Comparison of ENCODE assay signal across 1 fruit fly cellular context in the genomic region with DNA sequence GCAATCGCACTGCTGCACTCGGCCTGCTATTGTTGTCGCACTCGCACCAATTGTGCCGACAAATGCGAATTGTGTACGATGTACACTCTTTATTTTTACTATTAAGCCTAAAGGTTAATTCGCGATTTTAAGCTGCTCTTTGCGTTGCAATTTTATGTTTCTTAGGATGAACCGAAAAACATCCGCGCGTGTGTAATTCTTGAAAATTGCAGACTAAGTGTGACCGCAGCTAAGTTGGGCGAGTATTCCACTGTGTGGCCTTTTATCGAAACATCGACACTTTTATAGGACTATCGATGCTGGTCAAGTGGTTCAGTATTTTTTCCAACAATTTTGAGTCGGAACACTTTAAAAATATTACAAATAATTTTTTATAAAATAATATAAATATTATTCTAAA.
A peak's percentile ranks its signal among the peaks of the same experiment; 100 is the strongest.
TF ChIP-seq lines count a peak whose summit lies in the region.

Gene Pak3, minus strand, starts transcription at position 225 of the 400 bp plus-strand sequence.

TF ChIP-seq in whole organism, embryonic, 481 proteins besides CTCF, POLR2A, EP300 and RAD21 (continued from another document and continues in another):
- TF ChIP-seq tap (tag; optimal IDR thresholded peaks at IDR 0.05; lab: Kevin White, UChicago) (peak; percentile 16), Asciz (GFP tag; optimal IDR thresholded peaks at IDR 0.05; lab: Kevin White, UChicago) (no peak), slou (GFP tag; optimal IDR thresholded peaks at IDR 0.05; lab: Kevin White, UChicago) (no peak), CG4282 (GFP tag; optimal IDR thresholded peaks at IDR 0.05; lab: Kevin White, UChicago) (no peak), esg (GFP tag; conservative IDR thresholded peaks at IDR 0.05; lab: Robert Waterston, UW) (no peak), fd96Cb (tag; optimal IDR thresholded peaks at IDR 0.05; lab: Kevin White, UChicago) (no peak), lab (GFP tag; optimal IDR thresholded peaks at IDR 0.05; lab: Kevin White, UChicago) (no peak), CG33213 (GFP tag; optimal IDR thresholded peaks at IDR 0.05; lab: Kevin White, UChicago) (no peak), Oaz (GFP tag; IDR thresholded peaks at IDR 0.05; lab: Robert Waterston, UW) (no peak), CG13287 (GFP tag; IDR thresholded peaks at IDR 0.05; lab: Robert Waterston, UW; ENCODE audit: partially characterized antibody) (peak; percentile 79), CG42726 (GFP tag; IDR thresholded peaks at IDR 0.05; lab: Robert Waterston, UW; ENCODE audit: partially characterized antibody) (peak; percentile 73), CG3726 (GFP tag; IDR thresholded peaks at IDR 0.05; lab: Robert Waterston, UW) (no peak), chinmo (GFP tag; IDR thresholded peaks at IDR 0.05; lab: Robert Waterston, UW; ENCODE audit: partially characterized antibody) (no peak; the same call in 2 of the 4 replicates), CG10209 (GFP tag; optimal IDR thresholded peaks at IDR 0.05; lab: Kevin White, UChicago) (no peak), jing (GFP tag; optimal IDR thresholded peaks at IDR 0.05; lab: Kevin White, UChicago) (no peak), luna (GFP tag; optimal IDR thresholded peaks at IDR 0.05; lab: Kevin White, UChicago) (no peak), CG14667 (GFP tag; IDR thresholded peaks at IDR 0.05; lab: Robert Waterston, UW) (no peak), CG17802 (tag; optimal IDR thresholded peaks at IDR 0.05; lab: Kevin White, UChicago) (no peak), CG3065 (GFP tag; optimal IDR thresholded peaks at IDR 0.05; lab: Kevin White, UChicago) (no peak), Six4 (GFP tag; optimal IDR thresholded peaks at IDR 0.05; lab: Kevin White, UChicago) (no peak), tio (GFP tag; optimal IDR thresholded peaks at IDR 0.05; lab: Kevin White, UChicago) (no peak), trem (tag; optimal IDR thresholded peaks at IDR 0.05; lab: Kevin White, UChicago) (peak; percentile 80), gce (GFP tag; IDR thresholded peaks at IDR 0.05; lab: Robert Waterston, UW) (peak; percentile 37; the same call in 1 of the 3 replicates), psq (GFP tag; optimal IDR thresholded peaks at IDR 0.05; lab: Kevin White, UChicago) (no peak), klu (GFP tag; IDR thresholded peaks at IDR 0.05; lab: Robert Waterston, UW) (no peak), CG8089 (GFP tag; optimal IDR thresholded peaks at IDR 0.05; lab: Kevin White, UChicago) (no peak), CG14014 (GFP tag; IDR thresholded peaks at IDR 0.05; lab: Robert Waterston, UW) (no peak), Myb (GFP tag; optimal IDR thresholded peaks at IDR 0.05; lab: Kevin White, UChicago) (no peak), maf-S (GFP tag; optimal IDR thresholded peaks at IDR 0.05; lab: Kevin White, UChicago) (no peak), gro (GFP tag; optimal IDR thresholded peaks at IDR 0.05; lab: Kevin White, UChicago) (no peak), Atf3 (GFP tag; optimal IDR thresholded peaks at IDR 0.05; lab: Kevin White, UChicago) (no peak), CG43689 (GFP tag; IDR thresholded peaks at IDR 0.05; lab: Robert Waterston, UW) (no peak), CG16779 (GFP tag; IDR thresholded peaks at IDR 0.05; lab: Robert Waterston, UW) (no peak), CG8944 (GFP tag; optimal IDR thresholded peaks at IDR 0.05; lab: Kevin White, UChicago) (no peak), CG17359 (tag; optimal IDR thresholded peaks at IDR 0.05; lab: Kevin White, UChicago) (no peak), CG4820 (GFP tag; optimal IDR thresholded peaks at IDR 0.05; lab: Kevin White, UChicago) (no peak), grn (GFP tag; optimal IDR thresholded peaks at IDR 0.05; lab: Kevin White, UChicago) (no peak), CG7372 (GFP tag; IDR thresholded peaks at IDR 0.05; lab: Robert Waterston, UW) (no peak), Lpt (GFP tag; optimal IDR thresholded peaks at IDR 0.05; lab: Kevin White, UChicago) (no peak), Fer2 (tag; optimal IDR thresholded peaks at IDR 0.05; lab: Kevin White, UChicago) (no peak), CG10267 (tag; optimal IDR thresholded peaks at IDR 0.05; lab: Kevin White, UChicago) (peak; percentile 56), CG30020 (tag; optimal IDR thresholded peaks at IDR 0.05; lab: Kevin White, UChicago) (peak; percentile 37), phol (tag; optimal IDR thresholded peaks at IDR 0.05; lab: Kevin White, UChicago) (peak; percentile 4), CG30431 (GFP tag; optimal IDR thresholded peaks at IDR 0.05; lab: Kevin White, UChicago) (no peak), her (GFP tag; optimal IDR thresholded peaks at IDR 0.05; lab: Kevin White, UChicago) (no peak), Hr78 (GFP tag; optimal IDR thresholded peaks at IDR 0.05; lab: Kevin White, UChicago) (no peak), pfk (GFP tag; optimal IDR thresholded peaks at IDR 0.05; lab: Kevin White, UChicago) (no peak), hbn (GFP tag; IDR thresholded peaks at IDR 0.05; lab: Robert Waterston, UW; ENCODE audit: partially characterized antibody) (peak; percentile 80), nmo (GFP tag; optimal IDR thresholded peaks at IDR 0.05; lab: Kevin White, UChicago) (peak; percentile 49), Med (GFP tag; lab: Kevin White, UChicago) (peak; percentile 79), knrl (GFP tag; IDR thresholded peaks at IDR 0.05; lab: Robert Waterston, UW; ENCODE audit: partially characterized antibody) (peak; percentile 65), Dip2 (GFP tag; IDR thresholded peaks at IDR 0.05; lab: Robert Waterston, UW) (no peak), CG12236 (GFP tag; optimal IDR thresholded peaks at IDR 0.05; lab: Kevin White, UChicago) (no peak), ara (GFP tag; IDR thresholded peaks at IDR 0.05; lab: Robert Waterston, UW) (no peak), toy (GFP tag; IDR thresholded peaks at IDR 0.05; lab: Robert Waterston, UW) (no peak), CG4854 (GFP tag; optimal IDR thresholded peaks at IDR 0.05; lab: Kevin White, UChicago) (no peak), CG9437 (GFP tag; optimal IDR thresholded peaks at IDR 0.05; lab: Kevin White, UChicago) (no peak), Trl (optimal IDR thresholded peaks at IDR 0.05; lab: Kevin White, UChicago) (no peak), Trl (GFP tag; optimal IDR thresholded peaks at IDR 0.05; lab: Kevin White, UChicago) (no peak), Taf1 (GFP tag; IDR thresholded peaks at IDR 0.05; lab: Robert Waterston, UW) (no peak), CG1603 (tag; optimal IDR thresholded peaks at IDR 0.05; lab: Kevin White, UChicago) (peak; percentile 54), CG8924 (tag; optimal IDR thresholded peaks at IDR 0.05; lab: Kevin White, UChicago) (peak; percentile 24), Side (GFP tag; optimal IDR thresholded peaks at IDR 0.05; lab: Kevin White, UChicago) (no peak), Dad (GFP tag; optimal IDR thresholded peaks at IDR 0.05; lab: Kevin White, UChicago) (no peak), CG12744 (GFP tag; optimal IDR thresholded peaks at IDR 0.05; lab: Kevin White, UChicago) (no peak), slbo (GFP tag; IDR thresholded peaks at IDR 0.05; lab: Robert Waterston, UW) (no peak), Hr3 (GFP tag; optimal IDR thresholded peaks at IDR 0.05; lab: Kevin White, UChicago) (no peak), CG31441 (GFP tag; IDR thresholded peaks at IDR 0.05; lab: Robert Waterston, UW) (no peak), gsb-n (tag; optimal IDR thresholded peaks at IDR 0.05; lab: Kevin White, UChicago) (no peak), ATbp (GFP tag; optimal IDR thresholded peaks at IDR 0.05; lab: Kevin White, UChicago) (no peak), CG10543 (GFP tag; optimal IDR thresholded peaks at IDR 0.05; lab: Kevin White, UChicago) (no peak), ttk (GFP tag; IDR thresholded peaks at IDR 0.05; lab: Robert Waterston, UW) (no peak), CG18599 (GFP tag; optimal IDR thresholded peaks at IDR 0.05; lab: Kevin White, UChicago) (no peak), CG7271 (tag; optimal IDR thresholded peaks at IDR 0.05; lab: Kevin White, UChicago) (no peak), CG11695 (GFP tag; IDR thresholded peaks at IDR 0.05; lab: Robert Waterston, UW) (no peak), CG31224 (GFP tag; IDR thresholded peaks at IDR 0.05; lab: Robert Waterston, UW) (no peak), Gug (GFP tag; IDR thresholded peaks at IDR 0.05; lab: Robert Waterston, UW) (no peak), Dref (GFP tag; IDR thresholded peaks at IDR 0.05; lab: Robert Waterston, UW) (peak; percentile 89), CG1529 (GFP tag; optimal IDR thresholded peaks at IDR 0.05; lab: Kevin White, UChicago) (no peak), stc (GFP tag; IDR thresholded peaks at IDR 0.05; lab: Robert Waterston, UW) (no peak), bsh (GFP tag; optimal IDR thresholded peaks at IDR 0.05; lab: Kevin White, UChicago) (no peak), CG12071 (GFP tag; optimal IDR thresholded peaks at IDR 0.05; lab: Kevin White, UChicago) (no peak), CG13123 (GFP tag; optimal IDR thresholded peaks at IDR 0.05; lab: Kevin White, UChicago) (no peak), crp (GFP tag; optimal IDR thresholded peaks at IDR 0.05; lab: Kevin White, UChicago) (peak in 1 of 2 experiments; percentile 49), CG32532 (GFP tag; IDR thresholded peaks at IDR 0.05; lab: Robert Waterston, UW) (no peak), jumu (GFP tag; optimal IDR thresholded peaks at IDR 0.05; lab: Kevin White, UChicago) (no peak), Aef1 (GFP tag; IDR thresholded peaks at IDR 0.05; lab: Robert Waterston, UW) (no peak), ranshi (GFP tag; IDR thresholded peaks at IDR 0.05; lab: Robert Waterston, UW) (no peak), B-H1 (GFP tag; IDR thresholded peaks at IDR 0.05; lab: Robert Waterston, UW) (no peak), Sin3A (optimal IDR thresholded peaks at IDR 0.05; lab: Kevin White, UChicago) (peak; percentile 10), crol (GFP tag; IDR thresholded peaks at IDR 0.05; lab: Robert Waterston, UW) (no peak), HLH4C (GFP tag; IDR thresholded peaks at IDR 0.05; lab: Robert Waterston, UW; ENCODE audit: partially characterized antibody) (peak; percentile 54), BtbVII (GFP tag; optimal IDR thresholded peaks at IDR 0.05; lab: Kevin White, UChicago) (no peak), CG12299 (tag; optimal IDR thresholded peaks at IDR 0.05; lab: Kevin White, UChicago) (no peak), nerfin-2 (GFP tag; IDR thresholded peaks at IDR 0.05; lab: Robert Waterston, UW; ENCODE audit: partially characterized antibody) (peak; percentile 9; the same call in 1 of the 2 replicates), schlank (tag; optimal IDR thresholded peaks at IDR 0.05; lab: Kevin White, UChicago) (no peak), CG9817 (tag; optimal IDR thresholded peaks at IDR 0.05; lab: Kevin White, UChicago) (no peak), dm (GFP tag; optimal IDR thresholded peaks at IDR 0.05; lab: Kevin White, UChicago) (no peak), lbe (GFP tag; optimal IDR thresholded peaks at IDR 0.05; lab: Kevin White, UChicago) (no peak), grau (tag; optimal IDR thresholded peaks at IDR 0.05; lab: Kevin White, UChicago) (no peak), en (GFP tag; optimal IDR thresholded peaks at IDR 0.05; lab: Kevin White, UChicago) (no peak), gfzf (GFP tag; optimal IDR thresholded peaks at IDR 0.05; lab: Kevin White, UChicago) (peak; percentile 81), da (GFP tag; optimal IDR thresholded peaks at IDR 0.05; lab: Kevin White, UChicago) (no peak), Sox100B (GFP tag; optimal IDR thresholded peaks at IDR 0.05; lab: Kevin White, UChicago) (no peak), mam (GFP tag; optimal IDR thresholded peaks at IDR 0.05; lab: Kevin White, UChicago) (no peak), sqz (GFP tag; optimal IDR thresholded peaks at IDR 0.05; lab: Kevin White, UChicago) (no peak), B-H2 (GFP tag; optimal IDR thresholded peaks at IDR 0.05; lab: Kevin White, UChicago) (no peak), ap (GFP tag; IDR thresholded peaks at IDR 0.05; lab: Robert Waterston, UW) (no peak), Max (GFP tag; optimal IDR thresholded peaks at IDR 0.05; lab: Kevin White, UChicago) (no peak), Dp (GFP tag; optimal IDR thresholded peaks at IDR 0.05; lab: Kevin White, UChicago) (peak; percentile 63), CG9797 (GFP tag; optimal IDR thresholded peaks at IDR 0.05; lab: Kevin White, UChicago) (peak; percentile 86), CG4707 (GFP tag; optimal IDR thresholded peaks at IDR 0.05; lab: Kevin White, UChicago) (no peak), Nf-YC (tag; optimal IDR thresholded peaks at IDR 0.05; lab: Kevin White, UChicago) (peak; percentile 12), CG7357 (GFP tag; IDR thresholded peaks at IDR 0.05; lab: Robert Waterston, UW) (peak; percentile 67; the same call in 2 of the 3 replicates), CG8359 (GFP tag; optimal IDR thresholded peaks at IDR 0.05; lab: Kevin White, UChicago; ENCODE audit: borderline replicate concordance) (no peak), Antp (GFP tag; optimal IDR thresholded peaks at IDR 0.05; lab: Kevin White, UChicago) (no peak), Poxn (GFP tag; IDR thresholded peaks at IDR 0.05; lab: Robert Waterston, UW) (no peak), Lim3 (GFP tag; IDR thresholded peaks at IDR 0.05; lab: Robert Waterston, UW) (no peak), nom (GFP tag; optimal IDR thresholded peaks at IDR 0.05; lab: Kevin White, UChicago) (peak; percentile 2), CG10462 (GFP tag; optimal IDR thresholded peaks at IDR 0.05; lab: Kevin White, UChicago) (no peak), oc (tag; optimal IDR thresholded peaks at IDR 0.05; lab: Kevin White, UChicago) (no peak), CG4404 (GFP tag; IDR thresholded peaks at IDR 0.05; lab: Robert Waterston, UW) (no peak), CG18011 (GFP tag; optimal IDR thresholded peaks at IDR 0.05; lab: Kevin White, UChicago) (no peak), sim (GFP tag; IDR thresholded peaks at IDR 0.05; lab: Robert Waterston, UW) (no peak), CG9876 (GFP tag; optimal IDR thresholded peaks at IDR 0.05; lab: Kevin White, UChicago) (no peak), CG1792 (GFP tag; optimal IDR thresholded peaks at IDR 0.05; lab: Kevin White, UChicago) (no peak), org-1 (GFP tag; optimal IDR thresholded peaks at IDR 0.05; lab: Kevin White, UChicago) (no peak), CG9727 (GFP tag; optimal IDR thresholded peaks at IDR 0.05; lab: Kevin White, UChicago) (no peak), CG34224 (GFP tag; IDR thresholded peaks at IDR 0.05; lab: Robert Waterston, UW; ENCODE audit: partially characterized antibody) (no peak), vnd (GFP tag; IDR thresholded peaks at IDR 0.05; lab: Robert Waterston, UW; ENCODE audit: partially characterized antibody) (peak; percentile 63), vfl (GFP tag; optimal IDR thresholded peaks at IDR 0.05; lab: Kevin White, UChicago) (no peak), lilli (GFP tag; optimal IDR thresholded peaks at IDR 0.05; lab: Kevin White, UChicago) (no peak), CG16813 (GFP tag; IDR thresholded peaks at IDR 0.05; lab: Robert Waterston, UW; ENCODE audit: partially characterized antibody) (peak; percentile 63)
